Fruit fly (Drosophila melanogaster) whole organism, embryonic: ENCODE results near the gene CG32137.

Experiments used
- Bteb2 ChIP-seq: fragments of 200-800 bp; sonication (Bioruptor generic); optimal IDR thresholded peaks from 2 replicates; lab custom pipeline; 2016; ENCODE audit warnings: missing biosample characterization, missing genetic modification characterization
- CG10366 ChIP-seq: fragments of 200-800 bp; sonication (Bioruptor generic); IDR thresholded peaks from 2 replicates; pipeline ENCODE4 v1.3.6; 2022; ENCODE audit warnings: missing biosample characterization, missing genetic modification characterization
- CG11456 ChIP-seq: fragments of 200-800 bp; sonication (Bioruptor generic); IDR thresholded peaks from 3 replicates; pipeline ENCODE4 v1.3.6; 2022; ENCODE audit warnings: missing biosample characterization, missing genetic modification characterization
- CG12769 ChIP-seq: fragments of 200-800 bp; sonication (Bioruptor generic); optimal IDR thresholded peaks from 2 replicates; lab custom pipeline; 2019; ENCODE audit warnings: missing biosample characterization, mild to moderate bottlenecking, missing genetic modification characterization, moderate library complexity
- CG13287 ChIP-seq: fragments of 200-800 bp; sonication (Bioruptor generic); IDR thresholded peaks from 2 replicates; pipeline ENCODE4 v1.3.6; 2022; ENCODE audit warnings: missing biosample characterization, missing genetic modification characterization; ENCODE audit not compliant: partially characterized antibody
- CG13296 ChIP-seq: fragments of 200-800 bp; sonication (Bioruptor generic); optimal IDR thresholded peaks from 3 replicates; lab custom pipeline; 2018; ENCODE audit warnings: missing biosample characterization, mild to moderate bottlenecking, missing genetic modification characterization
- CG14710 ChIP-seq: fragments of 200-800 bp; sonication (Bioruptor generic); optimal IDR thresholded peaks from 3 replicates; lab custom pipeline; 2019; ENCODE audit warnings: missing biosample characterization, mild to moderate bottlenecking, missing genetic modification characterization, moderate library complexity
- CG16813 ChIP-seq: fragments of 200-800 bp; sonication (Bioruptor generic); IDR thresholded peaks from 3 replicates; pipeline ENCODE4 v1.3.6; 2022; ENCODE audit warnings: missing biosample characterization, missing genetic modification characterization; ENCODE audit not compliant: partially characterized antibody
- CG18476 ChIP-seq: fragments of 200-800 bp; sonication (Bioruptor generic); optimal IDR thresholded peaks from 2 replicates; lab custom pipeline; 2016; ENCODE audit warnings: missing biosample characterization, mild to moderate bottlenecking, missing genetic modification characterization
- CG2129 ChIP-seq: fragments of 200-800 bp; sonication (Bioruptor generic); IDR thresholded peaks from 2 replicates; pipeline ENCODE4 v1.3.6; 2022; ENCODE audit warnings: missing biosample characterization, missing genetic modification characterization; ENCODE audit not compliant: partially characterized antibody
- CG30431 ChIP-seq: fragments of 200-800 bp; sonication (Bioruptor generic); optimal IDR thresholded peaks from 2 replicates; lab custom pipeline; 2017; ENCODE audit warnings: missing biosample characterization, missing genetic modification characterization
- CG4282 ChIP-seq: fragments of 200-800 bp; sonication (Bioruptor generic); optimal IDR thresholded peaks from 2 replicates; lab custom pipeline; 2016; ENCODE audit warnings: missing biosample characterization, missing genetic modification characterization
- CG4617 ChIP-seq: fragments of 200-800 bp; sonication (Bioruptor generic); optimal IDR thresholded peaks from 3 replicates; lab custom pipeline; 2016; ENCODE audit warnings: missing biosample characterization, missing genetic modification characterization, borderline replicate concordance
- CG4707 ChIP-seq: fragments of 200-800 bp; sonication (Bioruptor generic); optimal IDR thresholded peaks from 2 replicates; lab custom pipeline; 2018; ENCODE audit warnings: missing biosample characterization, mild to moderate bottlenecking, missing genetic modification characterization, moderate library complexity
- CG5953 ChIP-seq: fragments of 200-800 bp; sonication (Bioruptor generic); IDR thresholded peaks from 2 replicates; pipeline ENCODE4 v1.3.6; 2022; ENCODE audit warnings: missing biosample characterization, missing genetic modification characterization
- CG7556 ChIP-seq: fragments of 200-800 bp; sonication (Bioruptor generic); optimal IDR thresholded peaks from 2 replicates; lab custom pipeline; 2017; ENCODE audit warnings: missing biosample characterization, mild to moderate bottlenecking, missing genetic modification characterization
- Deaf1 ChIP-seq: fragments of 200-800 bp; optimal IDR thresholded peaks from 3 replicates; lab custom pipeline; 2019; ENCODE audit warnings: missing biosample characterization, mild to moderate bottlenecking, missing genetic modification characterization, moderate library complexity
- Dek ChIP-seq: fragments of 200-800 bp; sonication (Bioruptor generic); optimal IDR thresholded peaks from 3 replicates; lab custom pipeline; 2019; ENCODE audit warnings: missing biosample characterization, mild to moderate bottlenecking, missing genetic modification characterization, moderate library complexity
- Drgx ChIP-seq: fragments of 200-800 bp; sonication (Bioruptor generic); IDR thresholded peaks from 2 replicates; pipeline ENCODE4 v1.3.6; 2022; ENCODE audit warnings: missing biosample characterization, missing genetic modification characterization
- Hr39 ChIP-seq: fragments of >200 bp; optimal IDR thresholded peaks from 2 replicates; lab custom pipeline; 2017
- NC2α ChIP-seq: fragments of 200-800 bp; sonication (Bioruptor generic); optimal IDR thresholded peaks from 2 replicates; lab custom pipeline; 2016; ENCODE audit warnings: missing biosample characterization, missing genetic modification characterization
- Nf-YC ChIP-seq: fragments of 200-800 bp; optimal IDR thresholded peaks from 3 replicates; lab custom pipeline; 2019; ENCODE audit warnings: missing biosample characterization, mild to moderate bottlenecking, missing genetic modification characterization, moderate library complexity
- NfI ChIP-seq: fragments of 200-800 bp; sonication (Bioruptor generic); optimal IDR thresholded peaks from 3 replicates; lab custom pipeline; 2018; ENCODE audit warnings: missing biosample characterization, mild to moderate bottlenecking, missing genetic modification characterization, moderate library complexity
- Scr ChIP-seq: fragments of 200-800 bp; sonication (Bioruptor generic); IDR thresholded peaks from 2 replicates; pipeline ENCODE4 v1.3.6; 2022; ENCODE audit warnings: missing biosample characterization, missing genetic modification characterization; ENCODE audit not compliant: partially characterized antibody
- Side ChIP-seq: fragments of 200-800 bp; sonication (Bioruptor generic); optimal IDR thresholded peaks from 2 replicates; lab custom pipeline; 2016; ENCODE audit warnings: missing biosample characterization, missing genetic modification characterization
- Sox102F ChIP-seq: fragments of 200-800 bp; sonication (Bioruptor generic); optimal IDR thresholded peaks from 2 replicates; lab custom pipeline; 2018; ENCODE audit warnings: missing biosample characterization, mild to moderate bottlenecking, missing genetic modification characterization, moderate library complexity
- Sry-β ChIP-seq: fragments of 200-800 bp; sonication (Bioruptor generic); optimal IDR thresholded peaks from 2 replicates; lab custom pipeline; 2018; ENCODE audit warnings: missing biosample characterization, mild to moderate bottlenecking, missing genetic modification characterization, moderate library complexity
- Tbp ChIP-seq: fragments of >200 bp; optimal IDR thresholded peaks from 2 replicates; lab custom pipeline; 2018; ENCODE audit warnings: missing biosample characterization, missing genetic modification characterization
- Xbp1 ChIP-seq: fragments of 200-800 bp; sonication (Bioruptor generic); optimal IDR thresholded peaks from 3 replicates; lab custom pipeline; 2016; ENCODE audit warnings: missing biosample characterization, mild to moderate bottlenecking, missing genetic modification characterization
- ap ChIP-seq: fragments of 200-800 bp; sonication (Bioruptor generic); IDR thresholded peaks from 2 replicates; pipeline ENCODE4 v1.3.6; 2022; ENCODE audit warnings: missing biosample characterization, missing genetic modification characterization
- chinmo ChIP-seq: fragments of 200-800 bp; sonication (Bioruptor generic); IDR thresholded peaks from 4 replicates; pipeline ENCODE4 v1.3.6; 2022; ENCODE audit warnings: missing biosample characterization, missing genetic modification characterization; ENCODE audit not compliant: partially characterized antibody
- eve ChIP-seq, 2 experiments: fragments of >200 bp; optimal IDR thresholded peaks; 2 replicates each; lab custom pipeline; 2017; ENCODE audit warnings: missing biosample characterization in 2 of 2, missing genetic modification characterization in 2 of 2
- exex ChIP-seq: fragments of 200-800 bp; sonication (Bioruptor generic); optimal IDR thresholded peaks from 4 replicates; lab custom pipeline; 2018; ENCODE audit warnings: missing biosample characterization, mild to moderate bottlenecking, missing genetic modification characterization, moderate library complexity
- fd3F ChIP-seq: fragments of 200-800 bp; sonication (Bioruptor generic); optimal IDR thresholded peaks from 2 replicates; lab custom pipeline; 2018; ENCODE audit warnings: missing biosample characterization, mild to moderate bottlenecking, missing genetic modification characterization, moderate library complexity
- gem ChIP-seq: fragments of 200-800 bp; sonication (Bioruptor generic); optimal IDR thresholded peaks from 2 replicates; lab custom pipeline; 2019; ENCODE audit warnings: missing biosample characterization, mild to moderate bottlenecking, missing genetic modification characterization, moderate library complexity
- ken ChIP-seq: fragments of 200-800 bp; sonication (Bioruptor generic); IDR thresholded peaks from 3 replicates; pipeline ENCODE4 v1.3.6; 2022; ENCODE audit warnings: missing biosample characterization, missing genetic modification characterization
- lab ChIP-seq: fragments of 200-800 bp; sonication (Bioruptor generic); optimal IDR thresholded peaks from 3 replicates; lab custom pipeline; 2017; ENCODE audit warnings: missing biosample characterization, missing genetic modification characterization, mild to moderate bottlenecking, moderate library complexity, missing genetic modification reagents
- oc ChIP-seq: fragments of 200-800 bp; sonication (Bioruptor generic); optimal IDR thresholded peaks from 2 replicates; lab custom pipeline; 2018; ENCODE audit warnings: missing biosample characterization, mild to moderate bottlenecking, missing genetic modification characterization, moderate library complexity
- p53 ChIP-seq: fragments of 200-800 bp; sonication (Bioruptor generic); optimal IDR thresholded peaks from 2 replicates; lab custom pipeline; 2016; ENCODE audit warnings: missing biosample characterization, missing genetic modification characterization
- pan ChIP-seq, 4 experiments: fragments of >200 bp in 3 of 4; fragments of 200-800 bp in 1 of 4; sonication (Bioruptor generic) in 1 of 4; optimal IDR thresholded peaks in 3 of 4; IDR thresholded peaks in 1 of 4; 2 replicates each; pipeline versions ENCODE4 v1.3.6 to Lab custom; 2017 to 2022; ENCODE audit warnings: missing biosample characterization in 2 of 4, missing genetic modification characterization in 2 of 4, mixed read lengths in 1 of 4
- pho ChIP-seq: fragments of 200-800 bp; sonication (Bioruptor generic); optimal IDR thresholded peaks from 2 replicates; lab custom pipeline; 2016; ENCODE audit warnings: missing biosample characterization, missing genetic modification characterization
- prd ChIP-seq, 3 experiments: fragments of >200 bp in 2 of 3; fragments of 200-800 bp in 1 of 3; sonication (Bioruptor generic) in 1 of 3; optimal IDR thresholded peaks in 2 of 3; IDR thresholded peaks in 1 of 3; 2 replicates in 2 of 3; 3 replicates in 1 of 3; pipeline versions ENCODE4 v1.3.6 to Lab custom; 2017 to 2022; ENCODE audit warnings: missing biosample characterization in 1 of 3, missing genetic modification characterization in 1 of 3
- pum ChIP-seq: fragments of 200-800 bp; sonication (Bioruptor generic); optimal IDR thresholded peaks from 2 replicates; lab custom pipeline; 2016; ENCODE audit warnings: missing biosample characterization, missing genetic modification characterization
- scrt ChIP-seq: fragments of 200-800 bp; sonication (Bioruptor generic); optimal IDR thresholded peaks from 2 replicates; lab custom pipeline; 2018; ENCODE audit warnings: missing biosample characterization, mild to moderate bottlenecking, missing genetic modification characterization, moderate library complexity
- sens ChIP-seq: fragments of 200-800 bp; sonication (Bioruptor generic); peaks from one replicate; lab custom pipeline; 2016; ENCODE audit warnings: missing biosample characterization, missing genetic modification characterization
- sim ChIP-seq: fragments of 200-800 bp; sonication (Bioruptor generic); IDR thresholded peaks from 2 replicates; pipeline ENCODE4 v1.3.6; 2022; ENCODE audit warnings: missing biosample characterization, missing genetic modification characterization
- slbo ChIP-seq: fragments of 200-800 bp; sonication (Bioruptor generic); IDR thresholded peaks from 2 replicates; pipeline ENCODE4 v1.3.6; 2022; ENCODE audit warnings: missing biosample characterization, missing genetic modification characterization
- wdn ChIP-seq: fragments of 200-800 bp; sonication (Bioruptor generic); IDR thresholded peaks from 2 replicates; pipeline ENCODE4 v1.3.6; 2022; ENCODE audit warnings: missing biosample characterization, missing genetic modification characterization
- wek ChIP-seq: fragments of 200-800 bp; sonication (Bioruptor generic); optimal IDR thresholded peaks from 3 replicates; lab custom pipeline; 2018; ENCODE audit warnings: missing biosample characterization, mild to moderate bottlenecking, missing genetic modification characterization, moderate library complexity

The CG32137 gene

dm6 chr3L:13957212-13957668 lies 18.2 kb downstream of the CG32137 start (continued):
- TF ChIP-seq wek (GFP tag; lab: Kevin White, UChicago) (no peak), pan (optimal IDR thresholded peaks at IDR 0.05; lab: Kevin White, UChicago) (no peak), pan (GFP tag; optimal IDR thresholded peaks at IDR 0.05 in 1 of 2, IDR thresholded peaks at IDR 0.05 in 1 of 2) (peak in 1 of 2 experiments; percentile 47), CG4707 (GFP tag; lab: Kevin White, UChicago) (no peak), Drgx (GFP tag; lab: Robert Waterston, UW) (peak; percentile 40; the same call in 1 of the 2 replicates), ken (GFP tag; lab: Robert Waterston, UW) (no peak), CG4282 (GFP tag; lab: Kevin White, UChicago) (no peak), CG7556 (GFP tag; lab: Kevin White, UChicago) (peak; percentile 89), CG11456 (no peak), Xbp1 (peak; percentile 67), pum (GFP tag; lab: Kevin White, UChicago) (no peak), Nf-YC (tag; lab: Kevin White, UChicago) (no peak), chinmo (no peak), lab (GFP tag; lab: Kevin White, UChicago) (peak; percentile 50), wdn (GFP tag; lab: Robert Waterston, UW) (0 out of 2 replicates have a peak, but pooled peaks have one; percentile 7), NC2α (peak; percentile 18), exex (tag; lab: Kevin White, UChicago) (peak; percentile 16), Dek (tag; lab: Kevin White, UChicago) (peak; percentile 42), CG14710 (tag; lab: Kevin White, UChicago) (peak; percentile 90), CG18476 (GFP tag; lab: Kevin White, UChicago) (peak; percentile 41), p53 (GFP tag; lab: Kevin White, UChicago) (no peak), CG4617 (GFP tag; lab: Kevin White, UChicago) (peak; percentile 10), eve (GFP tag; optimal IDR thresholded peaks at IDR 0.05; lab: Kevin White, UChicago) (peak in 1 of 2 experiments; percentile 74), ap (GFP tag; lab: Robert Waterston, UW) (peak; percentile 28; the same call in 1 of the 2 replicates), scrt (GFP tag; lab: Kevin White, UChicago) (peak; percentile 6), Sox102F (GFP tag; lab: Kevin White, UChicago) (peak; percentile 90), Sry-β (GFP tag; lab: Kevin White, UChicago) (peak; percentile 20), Side (GFP tag; lab: Kevin White, UChicago) (no peak), prd (optimal IDR thresholded peaks at IDR 0.05; lab: Kevin White, UChicago) (no peak), prd (GFP tag; IDR thresholded peaks at IDR 0.05; lab: Robert Waterston, UW) (peak; percentile 51; the same call in 1 of the 3 replicates), sim (no peak), Scr (GFP tag; lab: Robert Waterston, UW) (no peak), CG5953 (GFP tag; lab: Robert Waterston, UW) (no peak), CG2129 (GFP tag; lab: Robert Waterston, UW) (no peak), pho (peak; percentile 27), sens (GFP tag; lab: Kevin White, UChicago) (peak; percentile 90), Hr39 (lab: Kevin White, UChicago) (no peak), CG30431 (peak; percentile 56), CG16813 (GFP tag; lab: Robert Waterston, UW) (no peak), CG13287 (no peak), fd3F (GFP tag; lab: Kevin White, UChicago) (peak; percentile 15), CG12769 (tag; lab: Kevin White, UChicago) (no peak), oc (tag; lab: Kevin White, UChicago) (peak; percentile 57), Deaf1 (tag; lab: Kevin White, UChicago) (peak; percentile 34), gem (tag; lab: Kevin White, UChicago) (peak; percentile 87), NfI (GFP tag; lab: Kevin White, UChicago) (peak; percentile 24), Tbp (GFP tag; lab: Kevin White, UChicago) (no peak), CG13296 (GFP tag; lab: Kevin White, UChicago) (peak; percentile 15), slbo (peak; percentile 25; the same call in 1 of the 2 replicates), Bteb2 (GFP tag; lab: Kevin White, UChicago) (peak; percentile 26), CG10366 (GFP tag; lab: Robert Waterston, UW) (peak; percentile 51)
